Worm (Caenorhabditis elegans): Measurements from ENCODE around the gene cpna-4.

DNA sequence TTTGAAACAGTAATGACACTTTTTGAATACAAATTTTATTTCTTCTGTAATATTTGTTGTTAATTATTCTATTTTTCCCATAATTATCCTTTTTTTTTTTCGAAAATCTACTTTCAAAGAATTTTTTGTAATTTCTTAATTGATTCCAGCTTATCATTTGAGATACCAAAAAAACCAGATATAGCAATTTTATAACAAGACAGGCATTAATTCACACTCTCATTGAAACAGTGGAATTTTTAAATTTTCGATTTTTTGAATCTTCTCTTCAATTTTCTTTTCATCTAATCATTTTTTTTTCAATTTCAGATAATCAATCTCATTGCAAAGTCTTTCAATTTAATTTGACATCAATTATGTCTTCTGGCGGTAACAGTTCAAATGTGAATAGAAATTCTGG lies 38.6 kb downstream of the cpna-4 start, which contains the start of gene nhr-5:
- no peak for TF ChIP-seq unc-62 (GFP tag; optimal IDR thresholded peaks at IDR 0.05 in 1 of 2)
- TF ChIP-seq unc-62 (tag; optimal IDR thresholded peaks at IDR 0.05) = no peak
- no peak for TF ChIP-seq nhr-28 (tag; optimal IDR thresholded peaks at IDR 0.05)
- no peak for TF ChIP-seq attf-4 (tag; optimal IDR thresholded peaks at IDR 0.05)
- no peak for TF ChIP-seq unc-39 (tag; optimal IDR thresholded peaks at IDR 0.05)
- TF ChIP-seq zip-11 (GFP tag; IDR thresholded peaks at IDR 0.05) = no peak
- no peak for TF ChIP-seq fkh-10 (GFP tag; optimal IDR thresholded peaks at IDR 0.05)
- TF ChIP-seq lir-3 (tag; optimal IDR thresholded peaks at IDR 0.05) = no peak

Measured in whole organism, L4 larva.